Fruit fly (Drosophila melanogaster): ENCODE data around the gene Muc68E.

DNA sequence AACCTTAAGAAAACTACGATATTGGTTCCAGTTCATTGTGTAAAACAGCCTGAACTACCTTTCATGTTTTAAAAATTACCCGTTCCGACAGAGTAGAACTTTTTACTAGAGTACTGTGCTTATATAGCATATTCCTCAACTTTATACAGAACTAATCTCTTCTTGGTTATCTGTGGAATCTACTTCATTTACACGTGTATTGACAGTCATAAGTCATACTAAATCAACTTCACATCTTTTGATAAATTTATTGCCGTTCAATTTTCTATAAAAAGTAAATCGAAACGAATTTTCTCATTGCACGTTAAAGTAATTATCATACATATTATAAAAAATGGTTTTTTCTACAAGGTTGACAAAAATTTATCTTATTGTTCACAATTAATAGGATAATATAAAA is 911 bp upstream of the Muc68E start, which contains the start of gene CG42397:
- TF ChIP-seq h (GFP tag; optimal IDR thresholded peaks at IDR 0.05) (no peak), CG9705 (GFP tag; optimal IDR thresholded peaks at IDR 0.05) (no peak), psq (GFP tag; optimal IDR thresholded peaks at IDR 0.05) (no peak), Abd-B (GFP tag; optimal IDR thresholded peaks at IDR 0.05) (no peak), Myc (optimal IDR thresholded peaks at IDR 0.05) (no peak), pan (optimal IDR thresholded peaks at IDR 0.05) (no peak), OdsH (GFP tag; optimal IDR thresholded peaks at IDR 0.05) (no peak)

Measured in whole organism, wandering third instar larva.